Fruit fly (Drosophila melanogaster) whole organism, prepupa: ENCODE data around the gene CG14659.

Experiments
- Blimp-1 ChIP-seq: fragments of 200-800 bp; sonication (Bioruptor generic); optimal IDR thresholded peaks from 3 replicates; lab custom pipeline; 2017; ENCODE audit warnings: missing biosample characterization, missing genetic modification characterization, mild to moderate bottlenecking, moderate library complexity, missing genetic modification reagents
- CG10631 ChIP-seq: fragments of 200-800 bp; sonication (Bioruptor generic); optimal IDR thresholded peaks from 2 replicates; lab custom pipeline; 2016; ENCODE audit warnings: missing biosample characterization, missing genetic modification characterization
- CG10669 ChIP-seq: fragments of 200-800 bp; sonication (Bioruptor generic); optimal IDR thresholded peaks from 3 replicates; lab custom pipeline; 2018; ENCODE audit warnings: missing biosample characterization, mild to moderate bottlenecking, missing genetic modification characterization, moderate library complexity
- CG11902 ChIP-seq: fragments of 200-800 bp; sonication (Bioruptor generic); optimal IDR thresholded peaks from 3 replicates; lab custom pipeline; 2016; ENCODE audit warnings: missing biosample characterization, missing genetic modification characterization
- CG15336 ChIP-seq: fragments of 200-800 bp; sonication (Bioruptor generic); IDR thresholded peaks from 2 replicates; pipeline ENCODE4 v1.3.6; 2022; ENCODE audit warnings: missing biosample characterization, missing genetic modification characterization
- CG1621 ChIP-seq: fragments of 200-800 bp; sonication (Bioruptor generic); optimal IDR thresholded peaks from 3 replicates; lab custom pipeline; 2018; ENCODE audit warnings: missing biosample characterization, mild to moderate bottlenecking, missing genetic modification characterization
- CG16779 ChIP-seq: fragments of 200-800 bp; sonication (Bioruptor generic); optimal IDR thresholded peaks from 3 replicates; lab custom pipeline; 2017; ENCODE audit warnings: missing biosample characterization, mild to moderate bottlenecking, missing genetic modification characterization
- CG3032 ChIP-seq: fragments of 200-800 bp; optimal IDR thresholded peaks from 2 replicates; lab custom pipeline; 2019; ENCODE audit warnings: missing biosample characterization, mild to moderate bottlenecking, missing genetic modification characterization, moderate library complexity
- CG34406 ChIP-seq: fragments of 200-800 bp; sonication (Bioruptor generic); optimal IDR thresholded peaks from 3 replicates; lab custom pipeline; 2016; ENCODE audit warnings: missing biosample characterization, missing genetic modification characterization
- CG3919 ChIP-seq: fragments of 200-800 bp; sonication (Bioruptor generic); optimal IDR thresholded peaks from 3 replicates; lab custom pipeline; 2016; ENCODE audit warnings: missing biosample characterization, missing genetic modification characterization
- CG6163 ChIP-seq: fragments of 200-800 bp; sonication (Bioruptor generic); IDR thresholded peaks from 3 replicates; pipeline ENCODE4 v1.3.6; 2022; ENCODE audit warnings: missing biosample characterization, missing genetic modification characterization
- CG6854 ChIP-seq: fragments of 200-800 bp; sonication (Bioruptor generic); optimal IDR thresholded peaks from 2 replicates; lab custom pipeline; 2017; ENCODE audit warnings: missing biosample characterization, mild to moderate bottlenecking, missing genetic modification characterization
- CG7368 ChIP-seq: fragments of 200-800 bp; sonication (Bioruptor generic); optimal IDR thresholded peaks from 3 replicates; lab custom pipeline; 2016; ENCODE audit warnings: missing biosample characterization, missing genetic modification characterization
- CG8119 ChIP-seq: fragments of 200-800 bp; sonication (Bioruptor generic); IDR thresholded peaks from 3 replicates; pipeline ENCODE4 v1.3.6; 2022; ENCODE audit warnings: missing biosample characterization, missing genetic modification characterization
- CG8632 ChIP-seq: fragments of 200-800 bp; sonication (Bioruptor generic); optimal IDR thresholded peaks from 3 replicates; lab custom pipeline; 2016; ENCODE audit warnings: missing biosample characterization, missing genetic modification characterization
- CG9139 ChIP-seq: fragments of 200-800 bp; sonication (Bioruptor generic); optimal IDR thresholded peaks from 3 replicates; lab custom pipeline; 2017; ENCODE audit warnings: missing biosample characterization, mild to moderate bottlenecking, missing genetic modification characterization
- Eip75B ChIP-seq: fragments of 200-800 bp; sonication (Bioruptor generic); optimal IDR thresholded peaks from 3 replicates; lab custom pipeline; 2016; ENCODE audit warnings: missing biosample characterization, missing genetic modification characterization
- Eip78C ChIP-seq: fragments of 200-800 bp; sonication (Bioruptor generic); peaks from one replicate; lab custom pipeline; 2016; ENCODE audit warnings: missing biosample characterization, missing genetic modification characterization
- Eip93F ChIP-seq: fragments of 200-800 bp; sonication (Bioruptor generic); optimal IDR thresholded peaks from 2 replicates; lab custom pipeline; 2016; ENCODE audit warnings: missing biosample characterization, mild to moderate bottlenecking, missing genetic modification characterization
- OdsH ChIP-seq: fragments of 200-800 bp; sonication (Bioruptor generic); optimal IDR thresholded peaks from 3 replicates; lab custom pipeline; 2016; ENCODE audit warnings: missing biosample characterization, missing genetic modification characterization
- Sox14 ChIP-seq: fragments of 200-800 bp; sonication (Bioruptor generic); optimal IDR thresholded peaks from 3 replicates; lab custom pipeline; 2016; ENCODE audit warnings: missing biosample characterization, missing genetic modification characterization
- achi ChIP-seq: fragments of 200-800 bp; sonication (Bioruptor generic); optimal IDR thresholded peaks from 3 replicates; lab custom pipeline; 2016; ENCODE audit warnings: missing biosample characterization, missing genetic modification characterization
- dsx ChIP-seq: fragments of 200-800 bp; optimal IDR thresholded peaks from 3 replicates; lab custom pipeline; 2019; ENCODE audit warnings: missing biosample characterization, mild to moderate bottlenecking, missing genetic modification characterization, moderate library complexity; ENCODE audit not compliant: poor library complexity, severe bottlenecking
- esn ChIP-seq: fragments of 200-800 bp; sonication (Bioruptor generic); optimal IDR thresholded peaks from 2 replicates; lab custom pipeline; 2016; ENCODE audit warnings: missing biosample characterization, mild to moderate bottlenecking, missing genetic modification characterization, moderate library complexity
- fkh ChIP-seq: fragments of 200-800 bp; sonication (Bioruptor generic); optimal IDR thresholded peaks from 3 replicates; lab custom pipeline; 2017; ENCODE audit warnings: missing biosample characterization, mild to moderate bottlenecking, missing genetic modification characterization, moderate library complexity
- net ChIP-seq: fragments of 200-800 bp; sonication (Bioruptor generic); optimal IDR thresholded peaks from 3 replicates; lab custom pipeline; 2016; ENCODE audit warnings: missing biosample characterization, missing genetic modification characterization
- pdm3 ChIP-seq: fragments of 200-800 bp; sonication (Bioruptor generic); optimal IDR thresholded peaks from 3 replicates; lab custom pipeline; 2016; ENCODE audit warnings: missing biosample characterization, missing genetic modification characterization
- spab ChIP-seq: fragments of 200-800 bp; sonication (Bioruptor generic); optimal IDR thresholded peaks from 2 replicates; lab custom pipeline; 2017; ENCODE audit warnings: missing biosample characterization, mild to moderate bottlenecking, missing genetic modification characterization, missing genetic modification reagents
- ss ChIP-seq, 2 experiments: fragments of 200-800 bp; sonication (Bioruptor generic); optimal IDR thresholded peaks; 2 replicates in 1 of 2; 3 replicates in 1 of 2; lab custom pipeline; 2017 to 2018; ENCODE audit warnings: mild to moderate bottlenecking in 2 of 2, missing biosample characterization in 2 of 2, missing genetic modification characterization in 2 of 2, moderate library complexity in 1 of 2
- vri ChIP-seq: fragments of 200-800 bp; sonication (Bioruptor generic); optimal IDR thresholded peaks from 3 replicates; lab custom pipeline; 2016; ENCODE audit warnings: missing biosample characterization, mild to moderate bottlenecking, missing genetic modification characterization

Gene CG14659

dm6 chr3R:4813172-4813716, 17.9 kb downstream of the CG14659 start (continued):
- TF ChIP-seq CG3032 (tag; lab: Kevin White, UChicago) (peak; percentile 50), Eip93F (GFP tag; lab: Kevin White, UChicago) (no peak), achi (GFP tag; lab: Kevin White, UChicago) (no peak), CG1621 (tag; lab: Kevin White, UChicago) (no peak), ss (GFP tag; optimal IDR thresholded peaks at IDR 0.05; lab: Kevin White, UChicago) (peak; percentile 46 to 67), CG7368 (GFP tag; lab: Kevin White, UChicago) (no peak), CG6854 (GFP tag; lab: Kevin White, UChicago) (peak; percentile 37), CG34406 (GFP tag; lab: Kevin White, UChicago) (peak; percentile 29), pdm3 (GFP tag; lab: Kevin White, UChicago) (no peak), CG11902 (GFP tag; lab: Kevin White, UChicago) (peak; percentile 2), CG10669 (GFP tag; lab: Kevin White, UChicago) (no peak), Eip75B (GFP tag; lab: Kevin White, UChicago) (no peak), CG9139 (no peak), vri (peak; percentile 54)

dm6 chr3R:4811936-4812534, 19.1 kb downstream of the CG14659 start, which contains the start of the genes Hus1-like and ctrip:
TSS of gene Hus1-like (minus strand) at chr3R:4812096.
TSS of gene ctrip (minus strand) at chr3R:4812096.
- TF ChIP-seq CG1621 (tag; lab: Kevin White, UChicago), result peak; percentile 14
- TF ChIP-seq Sox14, result peak; percentile 58
- peak; percentile 16 for TF ChIP-seq OdsH
- TF ChIP-seq CG6854 (GFP tag; lab: Kevin White, UChicago), result no peak
- TF ChIP-seq dsx (GFP tag; lab: Kevin White, UChicago), result peak; percentile 46
- TF ChIP-seq CG16779 (tag; lab: Kevin White, UChicago), result no peak
- TF ChIP-seq CG6163, result 0 out of 3 replicates have a peak, but pooled peaks have one; percentile 27
- no peak for TF ChIP-seq CG8632 (GFP tag; lab: Kevin White, UChicago)
- TF ChIP-seq CG15336, result no peak
- TF ChIP-seq spab (GFP tag; lab: Kevin White, UChicago), result no peak
- TF ChIP-seq esn (GFP tag; lab: Kevin White, UChicago), result peak; percentile 23
- TF ChIP-seq net, result no peak
- peak; percentile 5 for TF ChIP-seq CG10631
- TF ChIP-seq fkh (GFP tag; lab: Kevin White, UChicago), result peak; percentile 39
- TF ChIP-seq ss (GFP tag; optimal IDR thresholded peaks at IDR 0.05; lab: Kevin White, UChicago), result peak; percentile 21 to 33
- peak; percentile 27 for TF ChIP-seq CG3919 (GFP tag; lab: Kevin White, UChicago)
- no peak for TF ChIP-seq Eip75B (GFP tag; lab: Kevin White, UChicago)
- peak; percentile 8 for TF ChIP-seq vri
- TF ChIP-seq Eip78C, result peak; percentile 10

- peak; percentile 70 for TF ChIP-seq Eip78C
- 0 out of 3 replicates have a peak, but pooled peaks have one; percentile 10 for TF ChIP-seq CG8119
- peak; percentile 54 for TF ChIP-seq Blimp-1 (GFP tag; lab: Kevin White, UChicago)
- TF ChIP-seq OdsH, result no peak
- peak; percentile 62 for TF ChIP-seq CG6854 (GFP tag; lab: Kevin White, UChicago)
- no peak for TF ChIP-seq CG1621 (tag; lab: Kevin White, UChicago)
Observed at dm6 chr3R:4811124-4811935, 19.8 kb downstream of the CG14659 start, which contains the start of gene Gmppb. TSS of gene Gmppb (plus strand) at chr3R:4811444.
